Worm (Caenorhabditis elegans) whole organism, late embryonic: ENCODE measurements around the gene Y27F2A.10.
A peak's percentile ranks its signal among the peaks of the same experiment; 100 is the strongest.
"Not testable (repeated sequence)": the region's sequence is repeated elsewhere in the genome, so short reads cannot be mapped to it uniquely, and the experiment has no call there.

ENCODE experiments used
- C08G9.2 ChIP-seq: sonication (generic microtip); optimal IDR thresholded peaks from 2 replicates; lab custom pipeline; 2016; ENCODE audit warnings: mild to moderate bottlenecking, missing genetic modification characterization, moderate library complexity, missing compliant biosample characterization
- C38D4.7 ChIP-seq: fragments of 200-800 bp; sonication (Bioruptor generic); optimal IDR thresholded peaks from 2 replicates; lab custom pipeline; 2018; ENCODE audit warnings: mild to moderate bottlenecking, missing genetic modification characterization, moderate library complexity, missing compliant biosample characterization
- T23F11.4 ChIP-seq: fragments of 200-800 bp; sonication (Bioruptor generic); optimal IDR thresholded peaks from 2 replicates; lab custom pipeline; 2018; ENCODE audit warnings: mild to moderate bottlenecking, missing genetic modification characterization, missing compliant biosample characterization
- Y22D7AL.16 ChIP-seq: sonication (generic microtip); optimal IDR thresholded peaks from 2 replicates; lab custom pipeline; 2016; ENCODE audit warnings: missing genetic modification characterization, missing compliant biosample characterization
- ahr-1 ChIP-seq: sonication (generic microtip); optimal IDR thresholded peaks from 2 replicates; lab custom pipeline; 2016; ENCODE audit warnings: missing genetic modification characterization, missing compliant biosample characterization
- ceh-2 ChIP-seq: sonication (generic microtip); optimal IDR thresholded peaks from 2 replicates; lab custom pipeline; 2016; ENCODE audit warnings: missing genotype, missing genetic modification characterization, missing compliant biosample characterization
- ceh-22 ChIP-seq: sonication (generic microtip); optimal IDR thresholded peaks from 2 replicates; lab custom pipeline; 2017; ENCODE audit warnings: missing biosample characterization, missing genetic modification characterization
- ceh-48 ChIP-seq: sonication (generic microtip); optimal IDR thresholded peaks from 2 replicates; lab custom pipeline; 2016; ENCODE audit warnings: missing genetic modification characterization, inconsistent platforms, missing compliant biosample characterization
- ceh-6 ChIP-seq: fragments of 200-800 bp; sonication (Bioruptor generic); optimal IDR thresholded peaks from 2 replicates; lab custom pipeline; 2018; ENCODE audit warnings: mild to moderate bottlenecking, missing genetic modification characterization, missing compliant biosample characterization
- ceh-9 ChIP-seq: sonication (generic microtip); optimal IDR thresholded peaks from 2 replicates; lab custom pipeline; 2016; ENCODE audit warnings: mild to moderate bottlenecking, missing genetic modification characterization, inconsistent platforms, missing compliant biosample characterization
- dmd-4 ChIP-seq: sonication (generic microtip); optimal IDR thresholded peaks from 2 replicates; lab custom pipeline; 2016; ENCODE audit warnings: borderline replicate concordance, missing genetic modification characterization, missing compliant biosample characterization
- dve-1 ChIP-seq: sonication (generic microtip); optimal IDR thresholded peaks from 2 replicates; lab custom pipeline; 2017; ENCODE audit warnings: antibody characterized with exemption, mild to moderate bottlenecking, missing genetic modification characterization, missing compliant biosample characterization
- elt-2 ChIP-seq: sonication (generic microtip); optimal IDR thresholded peaks from 2 replicates; lab custom pipeline; 2016; ENCODE audit warnings: missing genetic modification reagents, missing genetic modification characterization, missing compliant biosample characterization
- elt-4 ChIP-seq: sonication (generic microtip); optimal IDR thresholded peaks from 2 replicates; lab custom pipeline; 2016; ENCODE audit warnings: missing genetic modification characterization, missing compliant biosample characterization
- fax-1 ChIP-seq: sonication (generic microtip); optimal IDR thresholded peaks from 2 replicates; lab custom pipeline; 2016; ENCODE audit warnings: missing genotype, missing genetic modification characterization, missing compliant biosample characterization
- fkh-6 ChIP-seq: sonication (generic microtip); optimal IDR thresholded peaks from 2 replicates; lab custom pipeline; 2016; ENCODE audit warnings: missing genetic modification characterization, missing compliant biosample characterization
- gmeb-2 ChIP-seq: sonication (generic microtip); optimal IDR thresholded peaks from 2 replicates; lab custom pipeline; 2016; ENCODE audit warnings: missing genetic modification characterization, inconsistent platforms, missing compliant biosample characterization
- hlh-6 ChIP-seq: sonication (generic microtip); optimal IDR thresholded peaks from 2 replicates; lab custom pipeline; 2016; ENCODE audit warnings: missing genotype, missing genetic modification characterization, missing compliant biosample characterization
- lim-6 ChIP-seq: sonication (generic microtip); optimal IDR thresholded peaks from 2 replicates; lab custom pipeline; 2016; ENCODE audit warnings: missing genetic modification characterization, missing compliant biosample characterization
- lin-11 ChIP-seq: fragments of 200-800 bp; sonication (Bioruptor generic); optimal IDR thresholded peaks from 2 replicates; lab custom pipeline; 2018; ENCODE audit warnings: mild to moderate bottlenecking, missing genetic modification characterization, missing compliant biosample characterization
- madf-2 ChIP-seq: sonication (generic microtip); optimal IDR thresholded peaks from 2 replicates; lab custom pipeline; 2017; ENCODE audit warnings: missing genetic modification characterization, missing compliant biosample characterization
- nfya-1 ChIP-seq: sonication (generic microtip); optimal IDR thresholded peaks from 2 replicates; lab custom pipeline; 2017; ENCODE audit warnings: missing genetic modification characterization, mild to moderate bottlenecking, missing compliant biosample characterization, antibody characterized with exemption, moderate library complexity
- nhr-232 ChIP-seq: sonication (generic microtip); optimal IDR thresholded peaks from 2 replicates; lab custom pipeline; 2016; ENCODE audit warnings: missing genetic modification characterization, missing compliant biosample characterization
- npax-4 ChIP-seq: sonication (generic microtip); optimal IDR thresholded peaks from 2 replicates; lab custom pipeline; 2016; ENCODE audit warnings: missing genetic modification characterization, missing compliant biosample characterization
- pax-1 ChIP-seq: fragments of 150-350 bp; optimal IDR thresholded peaks from 2 replicates; lab custom pipeline; 2014; ENCODE audit warnings: missing biosample characterization, missing genetic modification characterization
- pqm-1 ChIP-seq: sonication (generic microtip); optimal IDR thresholded peaks from 2 replicates; lab custom pipeline; 2016; ENCODE audit warnings: missing genetic modification characterization, missing compliant biosample characterization
- pros-1 ChIP-seq: fragments of 150-350 bp; optimal IDR thresholded peaks from 2 replicates; lab custom pipeline; 2014; ENCODE audit warnings: missing biosample characterization, missing genetic modification reagents, missing genetic modification characterization
- sox-2 ChIP-seq: fragments of 200-800 bp; sonication (Bioruptor generic); IDR thresholded peaks from 2 replicates; pipeline ENCODE4 v1.3.6; 2022; ENCODE audit warnings: missing genetic modification reagents, missing genetic modification characterization, missing compliant biosample characterization
- tbx-2 ChIP-seq: sonication (generic microtip); optimal IDR thresholded peaks from 2 replicates; lab custom pipeline; 2016; ENCODE audit warnings: missing genetic modification characterization, missing compliant biosample characterization
- ttx-3 ChIP-seq: sonication (generic microtip); optimal IDR thresholded peaks from 2 replicates; lab custom pipeline; 2016; ENCODE audit warnings: missing genetic modification reagents, missing genetic modification characterization, missing compliant biosample characterization
- unc-3 ChIP-seq, 2 experiments: fragments of 200-800 bp in 1 of 2; sonication (Bioruptor generic) in 1 of 2; sonication (generic microtip) in 1 of 2; conservative IDR thresholded peaks in 1 of 2; optimal IDR thresholded peaks in 1 of 2; 2 replicates each; pipeline versions ENCODE4 v1.3.6 to Lab custom; 2016 to 2022; ENCODE audit warnings: missing compliant biosample characterization in 2 of 2, missing genetic modification characterization in 2 of 2, missing genetic modification reagents in 1 of 2
- unc-42 ChIP-seq: sonication (generic microtip); optimal IDR thresholded peaks from 2 replicates; lab custom pipeline; 2016; ENCODE audit warnings: missing genotype, missing genetic modification characterization, missing compliant biosample characterization
- unc-86 ChIP-seq: sonication (generic microtip); optimal IDR thresholded peaks from 2 replicates; lab custom pipeline; 2016; ENCODE audit warnings: missing genetic modification characterization, missing compliant biosample characterization
- ztf-16 ChIP-seq: sonication (generic microtip); optimal IDR thresholded peaks from 2 replicates; lab custom pipeline; 2017; ENCODE audit warnings: missing genetic modification characterization, missing compliant biosample characterization

Y27F2A.10 gene

ce11 chrII:3137804-3138203 is 34.3 kb downstream of the Y27F2A.10 start, which contains the start of gene sri-54:
sri-54 (minus strand) TSS chrII:3137904.
- no peak for TF ChIP-seq ceh-9 (tag; lab: Kevin White, UChicago)
- no peak for TF ChIP-seq ttx-3 (tag; lab: Kevin White, UChicago)
- TF ChIP-seq T23F11.4 (GFP tag; lab: Kevin White, UChicago), result no peak
- TF ChIP-seq unc-42 (tag; lab: Kevin White, UChicago), result no peak
- no peak for TF ChIP-seq unc-3 (GFP tag; conservative IDR thresholded peaks at IDR 0.05; lab: Robert Waterston, UW)
- no peak for TF ChIP-seq unc-3 (tag; optimal IDR thresholded peaks at IDR 0.05; lab: Kevin White, UChicago)
- no peak for TF ChIP-seq ceh-6 (GFP tag; lab: Kevin White, UChicago)
- no peak for TF ChIP-seq pros-1
- TF ChIP-seq sox-2, result no peak
- TF ChIP-seq, all 69 proteins: peak for 0

- no peak for TF ChIP-seq C08G9.2 (tag; lab: Kevin White, UChicago)
- no peak for TF ChIP-seq ceh-22 (tag; lab: Kevin White, UChicago)
- TF ChIP-seq unc-86 (tag; lab: Kevin White, UChicago), result no peak
- TF ChIP-seq dve-1, result peak; percentile 63
- TF ChIP-seq lim-6, result no peak
Observed at ce11 chrII:3135293-3135692, 36.8 kb downstream of the Y27F2A.10 start.

DNA sequence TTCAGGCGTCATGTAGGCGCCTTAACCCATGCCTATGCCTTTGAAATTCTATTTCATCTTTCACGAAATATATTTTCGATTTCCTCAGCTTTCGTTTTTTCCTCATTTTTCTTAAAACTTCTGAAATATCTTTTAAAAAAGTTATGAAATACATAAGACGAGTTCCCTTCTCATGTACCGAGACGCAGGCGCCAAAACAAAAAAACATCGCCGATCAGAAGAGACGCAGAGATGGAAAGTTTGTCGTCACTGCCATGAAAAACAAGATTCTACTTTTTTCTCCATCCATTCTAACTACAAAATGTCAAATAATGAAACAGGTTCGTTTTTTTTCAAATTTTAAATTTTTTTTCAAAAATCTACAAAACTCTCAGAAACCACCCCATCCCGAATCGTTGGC is 43.1 kb downstream of the Y27F2A.10 start, which contains the start of gene chil-24:
chil-24 (plus strand) TSS at position 156 of the 400 bp plus-strand sequence.
- TF ChIP-seq unc-42 (tag; lab: Kevin White, UChicago) (no peak), ahr-1 (no peak), npax-4 (no peak), fkh-6 (tag; lab: Kevin White, UChicago) (no peak), gmeb-2 (tag; lab: Kevin White, UChicago) (no peak)

DNA sequence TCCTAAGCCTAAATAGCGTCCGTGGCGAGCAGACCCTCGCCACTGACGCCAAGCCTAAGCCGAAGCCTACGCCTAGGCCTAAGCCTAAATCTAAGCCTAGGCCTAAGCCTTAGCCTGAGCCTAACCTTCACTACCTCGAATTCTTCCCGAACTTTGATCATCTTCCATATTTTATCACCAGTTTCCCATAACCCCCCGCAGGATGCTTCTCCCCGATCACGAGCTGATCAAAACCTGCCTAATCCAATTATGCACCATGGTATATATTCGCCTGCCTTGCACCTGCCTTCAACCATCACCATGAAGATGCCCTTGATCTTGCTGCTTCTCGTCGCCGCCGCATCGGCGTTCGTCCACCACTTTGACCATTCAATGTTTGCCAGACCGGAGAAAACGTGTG is 45.3 kb downstream of the Y27F2A.10 start, which contains the start of gene ins-31:
ins-31 (plus strand) TSS at position 301 of the 400 bp plus-strand sequence.
- not testable (repeated sequence) for TF ChIP-seq pros-1; tbx-2; nfya-1 (tag; lab: Kevin White, UChicago)

ce11 chrII:3126341-3126740 is 45.7 kb downstream of the Y27F2A.10 start, which contains the start of gene ins-19:
ins-19 (minus strand) TSS chrII:3126441.
- TF ChIP-seq C38D4.7 (no peak), hlh-6 (tag; lab: Kevin White, UChicago) (no peak), ceh-9 (tag; lab: Kevin White, UChicago) (no peak), gmeb-2 (tag; lab: Kevin White, UChicago) (no peak), unc-42 (tag; lab: Kevin White, UChicago) (no peak), ceh-2 (no peak), lin-11 (tag; lab: Kevin White, UChicago) (no peak), pqm-1 (tag; lab: Kevin White, UChicago) (no peak), elt-4 (tag; lab: Kevin White, UChicago) (no peak), fax-1 (tag; lab: Kevin White, UChicago) (no peak), ceh-48 (tag; lab: Kevin White, UChicago) (no peak), madf-2 (tag; lab: Kevin White, UChicago) (no peak)

ce11 chrII:3123206-3123605 is 48.9 kb downstream of the Y27F2A.10 start, which contains the start of gene srh-71:
srh-71 (plus strand) TSS chrII:3123506.
- TF ChIP-seq ztf-16 (tag; lab: Kevin White, UChicago) (no peak), unc-42 (tag; lab: Kevin White, UChicago) (no peak), elt-2 (no peak), nhr-232 (tag; lab: Kevin White, UChicago) (no peak), pax-1 (tag; lab: Kevin White, UChicago) (no peak), Y22D7AL.16 (tag; lab: Kevin White, UChicago) (no peak), dmd-4 (tag; lab: Kevin White, UChicago) (no peak), T23F11.4 (GFP tag; lab: Kevin White, UChicago) (no peak), dve-1 (no peak)
